Worm (Caenorhabditis elegans) whole organism, early embryonic: ENCODE measurements around the gene F56D2.2.

Experiments used
- B0310.2 ChIP-seq: sonication (generic microtip); optimal IDR thresholded peaks from 2 replicates; lab custom pipeline; 2016; ENCODE audit warnings: mild to moderate bottlenecking, missing genetic modification characterization, missing compliant biosample characterization
- F13C5.2 ChIP-seq: sonication (generic microtip); optimal IDR thresholded peaks from 2 replicates; lab custom pipeline; 2017; ENCODE audit warnings: mild to moderate bottlenecking, missing genetic modification characterization, inconsistent platforms, missing compliant biosample characterization
- aly-1 ChIP-seq: sonication (generic microtip); optimal IDR thresholded peaks from 2 replicates; lab custom pipeline; 2016; ENCODE audit warnings: missing genetic modification characterization, missing compliant biosample characterization
- ama-1 ChIP-seq: fragments of 150-350 bp; optimal IDR thresholded peaks from 2 replicates; lab custom pipeline; 2014
- ceh-13 ChIP-seq: fragments of 200-800 bp; sonication (Bioruptor generic); optimal IDR thresholded peaks from 2 replicates; lab custom pipeline; 2018; ENCODE audit warnings: mild to moderate bottlenecking, missing genetic modification characterization, missing compliant biosample characterization
- ceh-36 ChIP-seq: sonication (generic microtip); optimal IDR thresholded peaks from 2 replicates; lab custom pipeline; 2016; ENCODE audit warnings: missing genetic modification characterization, inconsistent platforms, missing compliant biosample characterization
- ets-7 ChIP-seq: sonication (generic microtip); optimal IDR thresholded peaks from 2 replicates; lab custom pipeline; 2016; ENCODE audit warnings: missing genotype, missing genetic modification characterization, missing compliant biosample characterization
- flt-1 ChIP-seq: fragments of 200-800 bp; sonication (Bioruptor generic); IDR thresholded peaks from 2 replicates; pipeline ENCODE4 v1.3.6; 2022; ENCODE audit warnings: missing genetic modification characterization, missing compliant biosample characterization
- hmbx-1 ChIP-seq: sonication (generic microtip); optimal IDR thresholded peaks from 2 replicates; lab custom pipeline; 2016; ENCODE audit warnings: mild to moderate bottlenecking, missing genetic modification characterization, missing compliant biosample characterization
- hmg-4 ChIP-seq: fragments of 200-800 bp; sonication (Bioruptor generic); optimal IDR thresholded peaks from 2 replicates; lab custom pipeline; 2018; ENCODE audit warnings: mild to moderate bottlenecking, missing genetic modification characterization, missing compliant biosample characterization
- hnd-1 ChIP-seq: sonication (generic microtip); optimal IDR thresholded peaks from 2 replicates; lab custom pipeline; 2016; ENCODE audit warnings: missing genetic modification characterization, missing compliant biosample characterization
- pes-1 ChIP-seq: fragments of 200-800 bp; sonication (Bioruptor generic); IDR thresholded peaks from 2 replicates; pipeline ENCODE4 v1.3.6; 2022; ENCODE audit warnings: missing genetic modification reagents, missing genetic modification characterization, missing compliant biosample characterization
- scrt-1 ChIP-seq: fragments of 200-800 bp; sonication (Bioruptor generic); IDR thresholded peaks from 2 replicates; pipeline ENCODE4 v1.3.6; 2022; ENCODE audit warnings: missing genetic modification characterization, missing compliant biosample characterization
- sea-1 ChIP-seq: fragments of 200-800 bp; sonication (Bioruptor generic); conservative IDR thresholded peaks from 2 replicates; pipeline ENCODE4 v1.3.6; 2022; ENCODE audit warnings: missing genetic modification characterization, missing compliant biosample characterization
- tbx-11 ChIP-seq: fragments of 200-800 bp; sonication (Bioruptor generic); IDR thresholded peaks from 2 replicates; pipeline ENCODE4 v1.3.6; 2022; ENCODE audit warnings: missing genetic modification characterization, missing compliant biosample characterization
- tbx-37 ChIP-seq: fragments of 200-800 bp; sonication (Bioruptor generic); conservative IDR thresholded peaks from 2 replicates; pipeline ENCODE4 v1.3.6; 2022; ENCODE audit warnings: missing genetic modification reagents, missing genetic modification characterization, missing compliant biosample characterization
- tra-4 ChIP-seq: sonication (generic microtip); optimal IDR thresholded peaks from 2 replicates; lab custom pipeline; 2017; ENCODE audit warnings: missing genetic modification characterization, missing compliant biosample characterization

Gene F56D2.2

DNA sequence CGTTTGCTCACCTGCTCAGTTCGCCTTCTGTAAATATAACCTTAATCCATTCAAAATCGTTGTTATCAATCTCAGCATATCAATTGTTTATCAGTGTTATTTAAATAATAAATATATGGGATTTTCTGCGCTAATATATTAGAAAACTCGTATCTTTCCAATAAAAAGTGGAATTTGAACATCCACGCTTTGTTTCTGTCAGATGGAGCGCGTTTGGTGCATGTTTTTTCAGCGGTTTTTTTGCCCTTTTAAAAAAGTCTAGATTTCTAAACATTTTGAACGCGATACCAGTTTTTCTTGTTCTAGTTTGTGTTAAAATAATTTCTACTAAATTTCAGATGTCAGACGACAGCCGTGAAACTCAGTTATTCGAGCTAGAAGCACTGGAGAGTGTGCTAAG lies at the start of gene F56D2.2:
F56D2.2 (plus strand) TSS at position 339 of the 400 bp plus-strand sequence.
- TF ChIP-seq tra-4 (tag; lab: Kevin White, UChicago) (no peak), flt-1 (GFP tag; lab: Robert Waterston, UW) (no peak), B0310.2 (tag; lab: Kevin White, UChicago) (no peak), tbx-37 (GFP tag; lab: Robert Waterston, UW) (no peak), ama-1 (no peak), ceh-36 (tag; lab: Kevin White, UChicago) (no peak), hmg-4 (GFP tag; lab: Kevin White, UChicago) (no peak), hmbx-1 (tag; lab: Kevin White, UChicago) (no peak), F13C5.2 (tag; lab: Kevin White, UChicago) (no peak), pes-1 (GFP tag; lab: Robert Waterston, UW) (no peak), ets-7 (tag; lab: Kevin White, UChicago) (no peak), ceh-13 (no peak), tbx-11 (GFP tag; lab: Robert Waterston, UW) (no peak), scrt-1 (GFP tag; lab: Robert Waterston, UW) (no peak), sea-1 (GFP tag; lab: Robert Waterston, UW) (no peak)

DNA sequence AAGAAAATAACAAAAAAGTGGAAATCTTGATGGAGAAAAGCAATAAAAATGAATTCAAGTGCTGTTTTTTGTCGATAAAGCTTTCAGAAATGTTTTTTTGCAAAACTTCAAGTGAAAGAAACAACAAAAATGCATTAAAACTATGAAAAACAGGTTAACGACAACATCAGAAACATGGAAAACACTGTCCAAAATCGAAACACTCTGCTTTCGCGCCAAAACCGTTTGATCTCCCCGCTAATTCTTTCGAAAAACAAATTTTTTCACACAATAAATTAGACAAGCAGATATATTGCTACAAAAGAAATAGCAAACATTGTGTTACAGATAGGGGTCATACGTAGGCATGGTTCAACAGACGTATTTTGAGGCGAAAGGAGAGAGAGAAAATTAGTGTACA lies 45.3 kb upstream of the F56D2.2 start:
- TF ChIP-seq tbx-11 (GFP tag; lab: Robert Waterston, UW) (no peak), scrt-1 (GFP tag; lab: Robert Waterston, UW) (no peak), aly-1 (tag; lab: Kevin White, UChicago) (no peak), ceh-13 (no peak), hmg-4 (GFP tag; lab: Kevin White, UChicago) (no peak), pes-1 (GFP tag; lab: Robert Waterston, UW) (no peak), tra-4 (tag; lab: Kevin White, UChicago) (no peak), ets-7 (tag; lab: Kevin White, UChicago) (no peak), ceh-36 (tag; lab: Kevin White, UChicago) (no peak), B0310.2 (tag; lab: Kevin White, UChicago) (no peak), F13C5.2 (tag; lab: Kevin White, UChicago) (no peak)

DNA sequence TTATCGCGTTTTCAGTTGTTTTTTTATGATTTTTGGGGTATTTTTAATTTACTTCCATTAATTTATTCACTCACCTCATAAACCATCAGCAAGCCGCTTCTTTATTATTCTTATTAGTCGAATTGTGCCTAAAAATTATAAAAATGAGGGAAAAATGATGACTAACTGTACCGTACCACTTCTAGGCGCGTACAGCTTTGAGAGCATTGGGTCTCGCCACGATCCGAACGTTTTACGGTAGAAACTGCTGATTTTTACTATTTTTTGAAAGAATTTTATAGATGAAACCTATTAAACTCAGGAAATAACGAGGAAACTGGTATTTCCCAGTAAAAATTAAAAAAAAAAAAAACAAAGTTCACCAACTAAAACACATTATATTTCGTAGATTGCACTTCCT lies 44.0 kb upstream of the F56D2.2 start, which contains the start of gene D1044.6:
D1044.6 (minus strand) TSS at position 128 of the 400 bp plus-strand sequence.
- TF ChIP-seq flt-1 (GFP tag; lab: Robert Waterston, UW), result no peak
- TF ChIP-seq ceh-36 (tag; lab: Kevin White, UChicago), result no peak

DNA sequence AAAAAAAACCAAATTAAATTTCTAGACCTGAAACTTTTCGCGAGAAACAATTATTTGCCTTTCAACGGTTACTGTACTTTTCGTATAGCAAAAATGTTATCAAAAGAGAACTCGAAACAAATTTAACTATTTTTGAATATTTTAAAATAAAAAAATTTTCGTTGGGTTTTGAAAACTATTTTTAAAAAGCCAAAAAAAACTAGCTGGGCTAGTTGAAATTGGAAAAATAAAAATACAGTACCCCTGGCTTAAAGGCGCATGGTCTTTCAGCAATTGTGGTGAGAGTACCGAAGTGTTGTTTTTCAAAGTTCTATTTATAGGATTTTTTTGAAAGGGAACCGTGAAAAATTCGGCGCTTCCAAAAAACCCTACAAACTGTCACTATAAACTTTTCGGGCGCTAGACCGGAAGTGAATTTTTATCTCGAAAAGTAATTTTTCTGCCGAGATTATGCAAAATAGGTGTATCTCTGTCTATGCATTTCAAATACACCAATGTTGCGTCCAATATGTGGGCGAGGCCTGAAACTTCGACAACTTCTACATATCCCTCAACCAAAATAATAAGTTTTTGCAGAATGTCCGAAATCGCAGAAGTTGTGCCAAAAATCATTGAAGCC lies 43.2 kb upstream of the F56D2.2 start, which contains the start of gene D1044.1:
D1044.1 (plus strand) TSS at position 569 of the 619 bp plus-strand sequence.
- TF ChIP-seq tbx-11 (GFP tag; lab: Robert Waterston, UW) (no peak), pes-1 (GFP tag; lab: Robert Waterston, UW) (no peak), ets-7 (tag; lab: Kevin White, UChicago) (no peak), tra-4 (tag; lab: Kevin White, UChicago) (no peak), ceh-36 (tag; lab: Kevin White, UChicago) (no peak), ama-1 (no peak), hmbx-1 (tag; lab: Kevin White, UChicago) (no peak), hnd-1 (tag; lab: Kevin White, UChicago) (no peak), hmg-4 (GFP tag; lab: Kevin White, UChicago) (no peak), scrt-1 (GFP tag; lab: Robert Waterston, UW) (no peak), aly-1 (tag; lab: Kevin White, UChicago) (no peak), F13C5.2 (tag; lab: Kevin White, UChicago) (no peak), sea-1 (GFP tag; lab: Robert Waterston, UW) (no peak), B0310.2 (tag; lab: Kevin White, UChicago) (no peak), ceh-13 (no peak), flt-1 (GFP tag; lab: Robert Waterston, UW) (no peak), tbx-37 (GFP tag; lab: Robert Waterston, UW) (no peak)

DNA sequence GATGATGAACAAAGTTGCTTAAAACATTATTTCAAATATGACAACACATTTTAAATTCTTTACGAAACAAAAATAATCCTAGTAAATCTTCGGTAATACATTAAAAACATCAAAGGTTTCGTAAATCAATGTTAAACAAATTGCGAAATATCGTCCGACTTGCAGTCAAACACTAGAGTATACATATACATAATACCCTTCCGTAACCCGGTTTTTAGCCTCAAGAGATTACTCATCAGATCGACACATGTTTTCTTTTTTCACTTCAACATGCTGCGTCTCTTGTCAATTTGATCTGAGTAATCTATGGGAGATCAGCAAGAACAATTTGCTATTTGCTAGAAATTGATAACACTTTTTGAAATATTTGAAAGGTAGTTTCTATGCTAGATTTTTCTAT lies 40.8 kb upstream of the F56D2.2 start:
- no peak for TF ChIP-seq ceh-36 (tag; lab: Kevin White, UChicago)
- TF ChIP-seq hnd-1 (tag; lab: Kevin White, UChicago), result no peak
- no peak for TF ChIP-seq tbx-11 (GFP tag; lab: Robert Waterston, UW)
- TF ChIP-seq scrt-1 (GFP tag; lab: Robert Waterston, UW), result no peak
- no peak for TF ChIP-seq tra-4 (tag; lab: Kevin White, UChicago)
- no peak for TF ChIP-seq aly-1 (tag; lab: Kevin White, UChicago)
- TF ChIP-seq B0310.2 (tag; lab: Kevin White, UChicago), result no peak

DNA sequence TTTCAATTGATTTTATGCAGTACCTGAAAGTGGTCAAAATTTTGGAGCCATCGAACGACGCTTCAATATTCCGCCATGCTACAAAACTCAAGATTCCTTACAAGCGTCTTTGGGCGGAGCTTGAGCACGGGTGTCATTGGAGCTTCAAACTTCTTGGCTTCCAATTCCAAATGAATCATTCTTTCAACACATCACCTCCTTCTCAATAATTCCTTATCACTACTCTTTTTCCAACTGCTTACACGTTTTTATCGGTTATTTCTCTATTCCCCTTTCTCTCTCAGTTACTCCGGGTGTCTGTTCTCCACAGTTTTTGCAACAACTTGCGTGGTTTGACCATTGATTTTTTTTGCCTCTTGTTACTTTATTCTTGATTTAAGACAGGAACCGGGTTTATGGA lies 40.3 kb upstream of the F56D2.2 start, which contains the start of gene F09F7.5:
F09F7.5 (plus strand) TSS at position 258 of the 400 bp plus-strand sequence.
- no peak for TF ChIP-seq aly-1 (tag; lab: Kevin White, UChicago)
- no peak for TF ChIP-seq hnd-1 (tag; lab: Kevin White, UChicago)
- no peak for TF ChIP-seq tbx-37 (GFP tag; lab: Robert Waterston, UW)
- TF ChIP-seq flt-1 (GFP tag; lab: Robert Waterston, UW), result no peak
- no peak for TF ChIP-seq tbx-11 (GFP tag; lab: Robert Waterston, UW)
- TF ChIP-seq ceh-13, result no peak
- no peak for TF ChIP-seq B0310.2 (tag; lab: Kevin White, UChicago)
- no peak for TF ChIP-seq hmbx-1 (tag; lab: Kevin White, UChicago)
- TF ChIP-seq ets-7 (tag; lab: Kevin White, UChicago), result no peak
- TF ChIP-seq F13C5.2 (tag; lab: Kevin White, UChicago), result no peak

DNA sequence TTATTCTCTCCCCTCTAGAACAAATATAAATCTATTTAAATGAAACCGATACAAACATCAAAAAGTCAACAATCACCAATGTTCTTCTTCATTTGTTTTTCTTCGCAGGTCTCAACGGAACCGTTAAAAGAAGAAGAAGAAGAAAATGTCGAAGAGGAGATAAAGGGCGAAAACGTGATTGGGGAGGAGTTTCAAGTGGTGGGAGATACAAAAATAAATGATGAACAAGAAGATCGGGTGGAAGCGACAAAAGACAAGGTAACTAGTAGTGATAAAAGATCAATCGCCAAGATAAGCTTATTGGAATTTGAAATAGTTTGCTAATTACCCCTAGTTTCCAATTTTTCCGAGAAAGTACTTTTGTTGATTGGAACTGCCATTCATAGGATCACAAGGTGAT lies 36.9 kb upstream of the F56D2.2 start:
- no peak for TF ChIP-seq scrt-1 (GFP tag; lab: Robert Waterston, UW)
- no peak for TF ChIP-seq flt-1 (GFP tag; lab: Robert Waterston, UW)
- TF ChIP-seq ceh-36 (tag; lab: Kevin White, UChicago), result no peak
- TF ChIP-seq tbx-37 (GFP tag; lab: Robert Waterston, UW), result no peak
- no peak for TF ChIP-seq aly-1 (tag; lab: Kevin White, UChicago)
- TF ChIP-seq tbx-11 (GFP tag; lab: Robert Waterston, UW), result no peak
- no peak for TF ChIP-seq hnd-1 (tag; lab: Kevin White, UChicago)
